Worm (Caenorhabditis elegans) whole organism, midembryonic: ENCODE measurements around the gene plst-1.

Source experiments
- T22C8.4 ChIP-seq: fragments of 200-800 bp; sonication (Bioruptor generic); IDR thresholded peaks from 2 replicates; pipeline ENCODE4 v1.3.6; 2022; ENCODE audit warnings: missing genetic modification characterization, missing compliant biosample characterization
- cog-1 ChIP-seq: sonication (generic microtip); optimal IDR thresholded peaks from 2 replicates; lab custom pipeline; 2016; ENCODE audit warnings: missing genetic modification characterization, missing compliant biosample characterization
- flt-1 ChIP-seq: fragments of 200-800 bp; sonication (Bioruptor generic); IDR thresholded peaks from 2 replicates; pipeline ENCODE4 v1.3.6; 2022; ENCODE audit warnings: missing genetic modification characterization, missing compliant biosample characterization
- klf-2 ChIP-seq: fragments of 200-800 bp; sonication (Bioruptor generic); conservative IDR thresholded peaks from 2 replicates; pipeline ENCODE4 v1.3.6; 2022; ENCODE audit warnings: missing genetic modification reagents, missing genetic modification characterization, missing compliant biosample characterization
- med-1 ChIP-seq: sonication (generic microtip); optimal IDR thresholded peaks from 2 replicates; lab custom pipeline; 2017; ENCODE audit warnings: missing genetic modification characterization, mild to moderate bottlenecking, missing compliant biosample characterization, antibody characterized with exemption, missing genetic modification reagents; ENCODE audit not compliant: insufficient read depth
- ref-1 ChIP-seq: fragments of 200-800 bp; sonication (Bioruptor generic); conservative IDR thresholded peaks from 2 replicates; pipeline ENCODE4 v1.3.6; 2022; ENCODE audit warnings: missing genetic modification reagents, missing genetic modification characterization, missing compliant biosample characterization
- tab-1 ChIP-seq: fragments of 200-800 bp; sonication (Bioruptor generic); IDR thresholded peaks from 2 replicates; pipeline ENCODE4 v1.3.6; 2022; ENCODE audit warnings: missing genetic modification characterization, missing compliant biosample characterization
- ztf-23 ChIP-seq: fragments of 200-800 bp; sonication (Bioruptor generic); IDR thresholded peaks from 2 replicates; pipeline ENCODE4 v1.3.6; 2022; ENCODE audit warnings: missing genetic modification reagents, missing genetic modification characterization, missing compliant biosample characterization
- ztf-29 ChIP-seq: fragments of 200-800 bp; sonication (Bioruptor generic); IDR thresholded peaks from 2 replicates; pipeline ENCODE4 v1.3.6; 2022; ENCODE audit warnings: missing genetic modification reagents, missing genetic modification characterization, missing compliant biosample characterization

Gene plst-1

ce11 chrIV:1260474-1260873, 29.0 kb upstream of the plst-1 start:
- TF ChIP-seq ztf-23 (GFP tag; lab: Robert Waterston, UW) (no peak), cog-1 (tag; lab: Kevin White, UChicago) (no peak), med-1 (GFP tag; lab: Kevin White, UChicago) (no peak), flt-1 (GFP tag; lab: Robert Waterston, UW) (no peak), ztf-29 (no peak), ref-1 (GFP tag; lab: Robert Waterston, UW) (no peak), T22C8.4 (GFP tag; lab: Robert Waterston, UW) (no peak), klf-2 (no peak)

ce11 chrIV:1261024-1261423, 28.4 kb upstream of the plst-1 start, which contains the start of gene clec-169:
clec-169 (plus strand) TSS chrIV:1261324.
- TF ChIP-seq cog-1 (tag; lab: Kevin White, UChicago), result no peak
- no peak for TF ChIP-seq T22C8.4 (GFP tag; lab: Robert Waterston, UW)
- no peak for TF ChIP-seq ztf-23 (GFP tag; lab: Robert Waterston, UW)
- no peak for TF ChIP-seq flt-1 (GFP tag; lab: Robert Waterston, UW)
- no peak for TF ChIP-seq klf-2
- no peak for TF ChIP-seq ref-1 (GFP tag; lab: Robert Waterston, UW)
- no peak for TF ChIP-seq med-1 (GFP tag; lab: Kevin White, UChicago)
- no peak for TF ChIP-seq ztf-29
- TF ChIP-seq tab-1, result no peak

ce11 chrIV:1261930-1262329, 27.5 kb upstream of the plst-1 start:
- TF ChIP-seq cog-1 (tag; lab: Kevin White, UChicago) (no peak), ref-1 (GFP tag; lab: Robert Waterston, UW) (no peak), T22C8.4 (GFP tag; lab: Robert Waterston, UW) (no peak), flt-1 (GFP tag; lab: Robert Waterston, UW) (no peak), klf-2 (no peak), ztf-23 (GFP tag; lab: Robert Waterston, UW) (no peak), tab-1 (no peak), ztf-29 (no peak), med-1 (GFP tag; lab: Kevin White, UChicago) (no peak)

- no peak for TF ChIP-seq cog-1 (tag; lab: Kevin White, UChicago)
- no peak for TF ChIP-seq med-1 (GFP tag; lab: Kevin White, UChicago)
- no peak for TF ChIP-seq ref-1 (GFP tag; lab: Robert Waterston, UW)
- TF ChIP-seq tab-1, result no peak
- TF ChIP-seq ztf-29, result no peak
- no peak for TF ChIP-seq flt-1 (GFP tag; lab: Robert Waterston, UW)
- no peak for TF ChIP-seq T22C8.4 (GFP tag; lab: Robert Waterston, UW)
- no peak for TF ChIP-seq ztf-23 (GFP tag; lab: Robert Waterston, UW)
- no peak for TF ChIP-seq klf-2
Observed at ce11 chrIV:1264928-1265327, 24.5 kb upstream of the plst-1 start, which contains the start of gene F38A1.13. F38A1.13 (plus strand) TSS chrIV:1265228.

- TF ChIP-seq flt-1 (GFP tag; lab: Robert Waterston, UW) (no peak), ztf-23 (GFP tag; lab: Robert Waterston, UW) (no peak), ref-1 (GFP tag; lab: Robert Waterston, UW) (no peak), klf-2 (no peak), med-1 (GFP tag; lab: Kevin White, UChicago) (no peak), cog-1 (tag; lab: Kevin White, UChicago) (no peak), T22C8.4 (GFP tag; lab: Robert Waterston, UW) (no peak), ztf-29 (no peak), tab-1 (no peak)
Observed at ce11 chrIV:1266138-1266537, 23.3 kb upstream of the plst-1 start.

- TF ChIP-seq ref-1 (GFP tag; lab: Robert Waterston, UW), result no peak
- no peak for TF ChIP-seq med-1 (GFP tag; lab: Kevin White, UChicago)
- TF ChIP-seq klf-2, result no peak
- no peak for TF ChIP-seq T22C8.4 (GFP tag; lab: Robert Waterston, UW)
- no peak for TF ChIP-seq tab-1
- no peak for TF ChIP-seq cog-1 (tag; lab: Kevin White, UChicago)
- no peak for TF ChIP-seq ztf-29
- no peak for TF ChIP-seq flt-1 (GFP tag; lab: Robert Waterston, UW)
- no peak for TF ChIP-seq ztf-23 (GFP tag; lab: Robert Waterston, UW)
Observed at ce11 chrIV:1266724-1267123, 22.7 kb upstream of the plst-1 start, which contains the start of gene clec-170. clec-170 (plus strand) TSS chrIV:1266866.

- no peak for TF ChIP-seq ztf-23 (GFP tag; lab: Robert Waterston, UW)
- TF ChIP-seq tab-1, result no peak
- no peak for TF ChIP-seq med-1 (GFP tag; lab: Kevin White, UChicago)
- TF ChIP-seq ztf-29, result no peak
- TF ChIP-seq T22C8.4 (GFP tag; lab: Robert Waterston, UW), result no peak
- TF ChIP-seq cog-1 (tag; lab: Kevin White, UChicago), result no peak
- no peak for TF ChIP-seq klf-2
- no peak for TF ChIP-seq flt-1 (GFP tag; lab: Robert Waterston, UW)
- no peak for TF ChIP-seq ref-1 (GFP tag; lab: Robert Waterston, UW)
Observed at ce11 chrIV:1274583-1274982, 14.8 kb upstream of the plst-1 start, which contains the start of gene C09E9.1. C09E9.1 (plus strand) TSS chrIV:1274868.

ce11 chrIV:1275910-1276309, 13.5 kb upstream of the plst-1 start:
- TF ChIP-seq cog-1 (tag; lab: Kevin White, UChicago) (no peak), klf-2 (no peak), ztf-23 (GFP tag; lab: Robert Waterston, UW) (no peak), ref-1 (GFP tag; lab: Robert Waterston, UW) (no peak), flt-1 (GFP tag; lab: Robert Waterston, UW) (no peak), ztf-29 (no peak), med-1 (GFP tag; lab: Kevin White, UChicago) (no peak), T22C8.4 (GFP tag; lab: Robert Waterston, UW) (no peak), tab-1 (no peak)

ce11 chrIV:1277067-1277466, 12.4 kb upstream of the plst-1 start:
- no peak for TF ChIP-seq cog-1 (tag; lab: Kevin White, UChicago)

- TF ChIP-seq tab-1, result no peak
- no peak for TF ChIP-seq ztf-23 (GFP tag; lab: Robert Waterston, UW)
- TF ChIP-seq flt-1 (GFP tag; lab: Robert Waterston, UW), result no peak
- no peak for TF ChIP-seq ztf-29
- TF ChIP-seq T22C8.4 (GFP tag; lab: Robert Waterston, UW), result no peak
- no peak for TF ChIP-seq klf-2
- TF ChIP-seq med-1 (GFP tag; lab: Kevin White, UChicago), result no peak
- no peak for TF ChIP-seq cog-1 (tag; lab: Kevin White, UChicago)
Observed at ce11 chrIV:1278945-1279344, 10.5 kb upstream of the plst-1 start.
